Fruit fly (Drosophila melanogaster): ENCODE results near the gene CG11076.

CG11076 gene

dm6 chr4:1026806-1027431 lies 4.6 kb downstream of the CG11076 start, which contains the start of gene PlexA (continued):
- TF ChIP-seq unpg (GFP tag; optimal IDR thresholded peaks at IDR 0.05) (peak; percentile 92), CG5180 (GFP tag; optimal IDR thresholded peaks at IDR 0.05) (no peak), CG31224 (GFP tag; IDR thresholded peaks at IDR 0.05) (peak; percentile 89), CG7963 (GFP tag; IDR thresholded peaks at IDR 0.05; ENCODE audit: partially characterized antibody) (peak; percentile 68; the same call in 2 of the 3 replicates), CG10274 (GFP tag; optimal IDR thresholded peaks at IDR 0.05) (peak; percentile 40), CG11696 (GFP tag; IDR thresholded peaks at IDR 0.05) (peak; percentile 81), bsh (GFP tag; optimal IDR thresholded peaks at IDR 0.05) (peak in 1 of 2 experiments; percentile 90), CG12942 (GFP tag; optimal IDR thresholded peaks at IDR 0.05) (peak; percentile 91), CG32532 (GFP tag; IDR thresholded peaks at IDR 0.05) (peak; percentile 97), CG2875 (GFP tag; optimal IDR thresholded peaks at IDR 0.05) (peak; percentile 19), Stat92E (GFP tag; optimal IDR thresholded peaks at IDR 0.05) (peak in 1 of 3 experiments; percentile 30), Gug (GFP tag; IDR thresholded peaks at IDR 0.05) (peak; percentile 96), Dfd (GFP tag; optimal IDR thresholded peaks at IDR 0.05) (peak in 1 of 2 experiments; percentile 89), lbe (GFP tag; optimal IDR thresholded peaks at IDR 0.05) (no peak), Lpt (GFP tag; optimal IDR thresholded peaks at IDR 0.05) (no peak), caup (GFP tag; optimal IDR thresholded peaks at IDR 0.05; ENCODE audit: severe bottlenecking) (peak; percentile 66), ATbp (GFP tag; optimal IDR thresholded peaks at IDR 0.05) (peak; percentile 71), chinmo (GFP tag; IDR thresholded peaks at IDR 0.05; ENCODE audit: partially characterized antibody) (no peak), z (GFP tag; IDR thresholded peaks at IDR 0.05) (no peak), unc-4 (GFP tag; IDR thresholded peaks at IDR 0.05; ENCODE audit: partially characterized antibody) (peak; percentile 53), zfh1 (GFP tag; IDR thresholded peaks at IDR 0.05) (peak; percentile 94), Awh (GFP tag; IDR thresholded peaks at IDR 0.05) (peak; percentile 94), Atf6 (GFP tag; IDR thresholded peaks at IDR 0.05) (peak; percentile 82), CG8924 (tag; optimal IDR thresholded peaks at IDR 0.05) (peak; percentile 76), CG11093 (GFP tag; IDR thresholded peaks at IDR 0.05) (peak; percentile 95), exex (tag; optimal IDR thresholded peaks at IDR 0.05) (no peak), cas (GFP tag; IDR thresholded peaks at IDR 0.05) (peak; percentile 87), mam (GFP tag; optimal IDR thresholded peaks at IDR 0.05) (peak; percentile 80), lilli (GFP tag; optimal IDR thresholded peaks at IDR 0.05) (peak; percentile 72), CG6854 (GFP tag; optimal IDR thresholded peaks at IDR 0.05) (no peak), CG10979 (tag; optimal IDR thresholded peaks at IDR 0.05) (peak; percentile 72), nerfin-2 (GFP tag; IDR thresholded peaks at IDR 0.05; ENCODE audit: partially characterized antibody) (peak; percentile 57; the same call in 1 of the 2 replicates), CG15073 (GFP tag; optimal IDR thresholded peaks at IDR 0.05) (peak; percentile 20), Ssrp (tag; optimal IDR thresholded peaks at IDR 0.05) (peak; percentile 94), CG6791 (GFP tag; IDR thresholded peaks at IDR 0.05; ENCODE audit: partially characterized antibody) (peak; percentile 77), HLH4C (GFP tag; IDR thresholded peaks at IDR 0.05; ENCODE audit: partially characterized antibody) (no peak; the same call in 2 of the 3 replicates), pzg (GFP tag; optimal IDR thresholded peaks at IDR 0.05) (peak; percentile 78), HLH54F (GFP tag; optimal IDR thresholded peaks at IDR 0.05) (peak; percentile 72), Nf-YA (GFP tag; IDR thresholded peaks at IDR 0.05) (peak; percentile 86), CG12769 (tag; optimal IDR thresholded peaks at IDR 0.05) (peak; percentile 76), onecut (GFP tag; IDR thresholded peaks at IDR 0.05) (peak; percentile 76), CG7987 (GFP tag; optimal IDR thresholded peaks at IDR 0.05) (peak; percentile 30), nerfin-1 (tag; optimal IDR thresholded peaks at IDR 0.05) (peak; percentile 67), CG13775 (GFP tag; optimal IDR thresholded peaks at IDR 0.05) (peak; percentile 86), CG43689 (GFP tag; IDR thresholded peaks at IDR 0.05) (no peak), CG3163 (GFP tag; optimal IDR thresholded peaks at IDR 0.05) (peak; percentile 7), CG10267 (tag; optimal IDR thresholded peaks at IDR 0.05) (peak; percentile 69), Bteb2 (GFP tag; optimal IDR thresholded peaks at IDR 0.05) (peak; percentile 47)

All from whole organism, embryonic.